Worm (Caenorhabditis elegans) whole organism, L4 larva: Measurements from ENCODE around the gene F13B6.2.
"Not testable (repeated sequence)": the region's sequence is repeated elsewhere in the genome, so short reads cannot be mapped to it uniquely, and the experiment has no call there.

Source experiments
- aha-1 ChIP-seq: fragments of 150-350 bp; peaks from one replicate; lab custom pipeline; 2014; ENCODE audit warnings: missing biosample characterization, missing genetic modification characterization
- duxl-1 ChIP-seq: sonication (generic microtip); optimal IDR thresholded peaks from 2 replicates; lab custom pipeline; 2016; ENCODE audit warnings: mild to moderate bottlenecking, missing genetic modification characterization, moderate library complexity, missing compliant biosample characterization; ENCODE audit not compliant: poor library complexity
- egl-27 ChIP-seq: sonication (generic microtip); optimal IDR thresholded peaks from 3 replicates; lab custom pipeline; 2017; ENCODE audit warnings: missing biosample characterization, missing genetic modification reagents, missing genetic modification characterization
- lin-39 ChIP-seq: fragments of 150-350 bp; optimal IDR thresholded peaks from 2 replicates; lab custom pipeline; 2014; ENCODE audit warnings: missing biosample characterization, missing genetic modification reagents, missing genetic modification characterization
- mdl-1 ChIP-seq, 2 experiments: fragments of 150-350 bp in 1 of 2; sonication (generic microtip) in 1 of 2; optimal IDR thresholded peaks; 2 replicates each; lab custom pipeline; 2014 to 2017; ENCODE audit warnings: missing biosample characterization in 2 of 2, missing genetic modification characterization in 2 of 2
- mxl-3 ChIP-seq: fragments of 200-800 bp; sonication (Bioruptor generic); optimal IDR thresholded peaks from 2 replicates; lab custom pipeline; 2018; ENCODE audit warnings: mild to moderate bottlenecking, missing genetic modification characterization, missing compliant biosample characterization
- nhr-41 ChIP-seq: fragments of 200-800 bp; sonication (Bioruptor generic); IDR thresholded peaks from 2 replicates; pipeline ENCODE4 v1.3.6; 2022; ENCODE audit warnings: missing genetic modification reagents, missing genetic modification characterization, missing compliant biosample characterization
- ztf-11 ChIP-seq: fragments of 150-350 bp; optimal IDR thresholded peaks from 2 replicates; lab custom pipeline; 2014; ENCODE audit warnings: missing biosample characterization, missing genetic modification characterization

DNA sequence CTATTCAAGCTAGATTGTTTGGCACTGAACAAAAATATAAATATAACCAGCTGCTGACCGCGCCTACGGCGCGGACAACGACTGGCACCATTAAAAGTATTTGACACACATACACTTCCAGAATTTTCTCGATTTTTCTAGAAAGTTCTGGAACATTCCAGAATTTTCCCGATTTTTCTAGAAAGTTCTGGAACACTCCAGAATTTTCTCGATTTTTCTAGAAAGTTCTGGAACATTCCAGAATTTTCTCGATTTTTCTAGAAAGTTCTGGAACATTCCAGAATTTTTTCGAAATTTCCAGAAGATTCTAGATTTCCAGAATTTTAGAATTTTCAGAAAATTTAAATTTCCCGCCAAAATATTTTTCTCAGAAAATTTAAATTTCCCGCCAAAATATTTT lies 19.1 kb downstream of the F13B6.2 start:
- TF ChIP-seq duxl-1; lin-39 (tag; lab: Kevin White, UChicago); aha-1 (tag; lab: Kevin White, UChicago); ztf-11 (tag; lab: Kevin White, UChicago); egl-27 (tag; lab: Kevin White, UChicago); mdl-1 (tag; optimal IDR thresholded peaks at IDR 0.05; lab: Kevin White, UChicago); mxl-3; nhr-41 (GFP tag; lab: Robert Waterston, UW): not testable (repeated sequence)
